Fruit fly (Drosophila melanogaster): Measurements from ENCODE around the gene ph-p.

DNA sequence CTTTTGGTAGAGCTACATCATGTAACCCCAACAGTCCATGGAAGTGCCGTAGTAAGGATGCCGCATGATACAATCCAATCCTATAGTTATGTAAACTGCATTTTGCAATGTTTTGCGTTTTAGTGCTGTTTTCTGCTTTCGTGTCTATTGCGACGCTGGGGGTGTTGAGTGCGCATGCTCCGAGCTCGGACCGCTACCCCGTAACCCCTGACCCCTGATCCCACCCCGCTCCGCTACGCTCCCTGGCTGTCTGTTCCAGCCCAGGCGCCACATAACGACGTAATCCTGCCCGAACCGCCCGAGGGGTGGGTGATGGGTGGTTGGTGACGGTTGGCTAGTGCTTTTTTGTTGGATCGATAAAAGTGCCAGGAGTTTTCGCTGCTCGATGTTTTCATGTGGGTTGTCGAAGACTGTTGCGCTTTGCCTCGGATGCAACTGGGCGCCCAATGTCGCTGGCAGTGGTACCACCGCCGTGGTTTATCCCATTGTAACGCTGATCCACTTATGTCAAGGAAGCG lies 56.3 kb downstream of the ph-p start:
- TF ChIP-seq Ets98B (GFP tag; IDR thresholded peaks at IDR 0.05): no peak
- no peak for TF ChIP-seq CG15710 (tag; optimal IDR thresholded peaks at IDR 0.05)

All from whole organism, pupa.